Worm (Caenorhabditis elegans): ENCODE measurements around the gene C14E2.11.

The C14E2.11 gene

ce11 chrX:1837703-1838102, 36.4 kb downstream of the C14E2.11 start:
- peak; percentile 19 for TF ChIP-seq tbx-2 (tag; optimal IDR thresholded peaks at IDR 0.05)
- no peak for TF ChIP-seq nhr-11 (tag; optimal IDR thresholded peaks at IDR 0.05)
- TF ChIP-seq hmg-11 (tag; optimal IDR thresholded peaks at IDR 0.05) = peak; percentile 67
- no peak for TF ChIP-seq sea-2 (GFP tag; optimal IDR thresholded peaks at IDR 0.05)
- TF ChIP-seq lin-15B (tag; optimal IDR thresholded peaks at IDR 0.05) = no peak
- peak; percentile 87 for TF ChIP-seq lsy-12 (tag; optimal IDR thresholded peaks at IDR 0.05)

- TF ChIP-seq nhr-43 (tag; optimal IDR thresholded peaks at IDR 0.05; ENCODE audit: poor library complexity, severe bottlenecking) (no peak), nhr-12 (tag; optimal IDR thresholded peaks at IDR 0.05) (no peak), unc-39 (tag; optimal IDR thresholded peaks at IDR 0.05) (no peak), nhr-23 (tag; optimal IDR thresholded peaks at IDR 0.05) (peak; percentile 9), fkh-2 (tag; optimal IDR thresholded peaks at IDR 0.05) (no peak), aly-2 (tag; optimal IDR thresholded peaks at IDR 0.05) (no peak), nhr-77 (tag; optimal IDR thresholded peaks at IDR 0.05) (no peak), nhr-237 (tag; optimal IDR thresholded peaks at IDR 0.05) (no peak), elt-2 (tag; optimal IDR thresholded peaks at IDR 0.05) (no peak), fkh-10 (GFP tag; optimal IDR thresholded peaks at IDR 0.05) (no peak), skn-1 (tag; optimal IDR thresholded peaks at IDR 0.05) (peak; percentile 23), daf-12 (tag; optimal IDR thresholded peaks at IDR 0.05) (no peak), fos-1 (tag; optimal IDR thresholded peaks at IDR 0.05) (no peak), nhr-25 (tag; optimal IDR thresholded peaks at IDR 0.05) (no peak), ceh-82 (tag; optimal IDR thresholded peaks at IDR 0.05) (no peak), elt-3 (tag; optimal IDR thresholded peaks at IDR 0.05) (no peak), nhr-67 (tag; optimal IDR thresholded peaks at IDR 0.05) (no peak), ztf-11 (tag; optimal IDR thresholded peaks at IDR 0.05) (no peak), tbx-2 (tag; optimal IDR thresholded peaks at IDR 0.05) (no peak), elt-1 (tag; optimal IDR thresholded peaks at IDR 0.05) (no peak), eor-1 (tag; optimal IDR thresholded peaks at IDR 0.05) (no peak), jun-1 (tag; optimal IDR thresholded peaks at IDR 0.05) (no peak), nhr-76 (tag; optimal IDR thresholded peaks at IDR 0.05) (no peak), ama-1 (optimal IDR thresholded peaks at IDR 0.05) (no peak), pha-4 (tag; optimal IDR thresholded peaks at IDR 0.05) (peak; percentile 49), ztf-4 (tag; optimal IDR thresholded peaks at IDR 0.05) (no peak), ceh-16 (tag; optimal IDR thresholded peaks at IDR 0.05) (no peak), zag-1 (tag; optimal IDR thresholded peaks at IDR 0.05) (no peak), mdl-1 (tag; optimal IDR thresholded peaks at IDR 0.05) (no peak), nhr-28 (tag; optimal IDR thresholded peaks at IDR 0.05) (no peak), nfya-1 (tag; optimal IDR thresholded peaks at IDR 0.05; ENCODE audit: insufficient read depth) (peak; percentile 30), snpc-4 (tag; optimal IDR thresholded peaks at IDR 0.05) (no peak), lsy-12 (tag; optimal IDR thresholded peaks at IDR 0.05) (no peak), lin-39 (tag; optimal IDR thresholded peaks at IDR 0.05) (peak; percentile 29), nhr-11 (tag; optimal IDR thresholded peaks at IDR 0.05) (no peak), unc-62 (GFP tag; optimal IDR thresholded peaks at IDR 0.05) (no peak), hmg-11 (tag; optimal IDR thresholded peaks at IDR 0.05) (peak; percentile 53), ZK546.5 (tag; optimal IDR thresholded peaks at IDR 0.05) (no peak), ceh-9 (tag; optimal IDR thresholded peaks at IDR 0.05) (no peak), egl-5 (tag; optimal IDR thresholded peaks at IDR 0.05) (no peak), egl-27 (tag; optimal IDR thresholded peaks at IDR 0.05) (no peak), ceh-28 (tag; optimal IDR thresholded peaks at IDR 0.05) (no peak), pqm-1 (tag; optimal IDR thresholded peaks at IDR 0.05) (no peak), R02D3.7 (tag; optimal IDR thresholded peaks at IDR 0.05) (no peak), mml-1 (tag; optimal IDR thresholded peaks at IDR 0.05) (no peak), lin-15B (tag; optimal IDR thresholded peaks at IDR 0.05) (peak; percentile 18)
Measured at ce11 chrX:1845493-1845892, 44.2 kb downstream of the C14E2.11 start, which contains the start of gene T26C11.4. TSS of gene T26C11.4 (minus strand) at chrX:1845546.
